Worm (Caenorhabditis elegans) whole organism, midembryonic: ENCODE measurements around the gene Y54G2A.11.

Experiments used
- T22C8.4 ChIP-seq: fragments of 200-800 bp; sonication (Bioruptor generic); IDR thresholded peaks from 2 replicates; pipeline ENCODE4 v1.3.6; 2022; ENCODE audit warnings: missing genetic modification characterization, missing compliant biosample characterization
- cog-1 ChIP-seq: sonication (generic microtip); optimal IDR thresholded peaks from 2 replicates; lab custom pipeline; 2016; ENCODE audit warnings: missing genetic modification characterization, missing compliant biosample characterization
- flt-1 ChIP-seq: fragments of 200-800 bp; sonication (Bioruptor generic); IDR thresholded peaks from 2 replicates; pipeline ENCODE4 v1.3.6; 2022; ENCODE audit warnings: missing genetic modification characterization, missing compliant biosample characterization
- klf-2 ChIP-seq: fragments of 200-800 bp; sonication (Bioruptor generic); conservative IDR thresholded peaks from 2 replicates; pipeline ENCODE4 v1.3.6; 2022; ENCODE audit warnings: missing genetic modification reagents, missing genetic modification characterization, missing compliant biosample characterization
- med-1 ChIP-seq: sonication (generic microtip); optimal IDR thresholded peaks from 2 replicates; lab custom pipeline; 2017; ENCODE audit warnings: missing genetic modification characterization, mild to moderate bottlenecking, missing compliant biosample characterization, antibody characterized with exemption, missing genetic modification reagents; ENCODE audit not compliant: insufficient read depth
- ztf-23 ChIP-seq: fragments of 200-800 bp; sonication (Bioruptor generic); IDR thresholded peaks from 2 replicates; pipeline ENCODE4 v1.3.6; 2022; ENCODE audit warnings: missing genetic modification reagents, missing genetic modification characterization, missing compliant biosample characterization

- TF ChIP-seq flt-1 (GFP tag; lab: Robert Waterston, UW) (no peak), klf-2 (GFP tag; lab: Robert Waterston, UW) (no peak), med-1 (GFP tag; lab: Kevin White, UChicago) (no peak), ztf-23 (no peak), T22C8.4 (GFP tag; lab: Robert Waterston, UW) (no peak), cog-1 (tag; lab: Kevin White, UChicago) (no peak)
Observed at ce11 chrIV:2761477-2761876, 10.1 kb downstream of the Y54G2A.11 start.
